Fruit fly (Drosophila melanogaster): Measurements from ENCODE around the gene Shmt.

dm6 chrX:5876584-5876983 is 40.0 kb downstream of the Shmt start, which contains the start of gene mof:
- TF ChIP-seq CG10348 (GFP tag; IDR thresholded peaks at IDR 0.05) (no peak), CG8301 (tag; optimal IDR thresholded peaks at IDR 0.05) (no peak)

Data from whole organism, pupa.